Worm (Caenorhabditis elegans): ENCODE measurements around the gene ZK637.4.

ce11 chrIII:8869663-8870062 is 23.9 kb upstream of the ZK637.4 start:
- TF ChIP-seq pha-2 (tag; optimal IDR thresholded peaks at IDR 0.05) (no peak), ceh-2 (tag; optimal IDR thresholded peaks at IDR 0.05) (no peak), sox-4 (tag; optimal IDR thresholded peaks at IDR 0.05) (no peak), nhr-11 (tag; optimal IDR thresholded peaks at IDR 0.05) (no peak), dmd-4 (tag; optimal IDR thresholded peaks at IDR 0.05; ENCODE audit: borderline replicate concordance) (no peak), ceh-9 (tag; optimal IDR thresholded peaks at IDR 0.05) (no peak)
